Worm (Caenorhabditis elegans) whole organism, late embryonic: Measurements from ENCODE around the gene ZK971.1.

Experiments used
- C38D4.7 ChIP-seq: fragments of 200-800 bp; sonication (Bioruptor generic); optimal IDR thresholded peaks from 2 replicates; lab custom pipeline; 2018; ENCODE audit warnings: mild to moderate bottlenecking, missing genetic modification characterization, moderate library complexity, missing compliant biosample characterization
- F13H6.1 ChIP-seq: sonication (generic microtip); optimal IDR thresholded peaks from 2 replicates; lab custom pipeline; 2016; ENCODE audit warnings: missing genetic modification characterization, missing compliant biosample characterization
- K02D7.2 ChIP-seq: sonication (generic microtip); optimal IDR thresholded peaks from 2 replicates; lab custom pipeline; 2017; ENCODE audit warnings: mild to moderate bottlenecking, missing genetic modification characterization, missing compliant biosample characterization
- T23F11.4 ChIP-seq: fragments of 200-800 bp; sonication (Bioruptor generic); optimal IDR thresholded peaks from 2 replicates; lab custom pipeline; 2018; ENCODE audit warnings: mild to moderate bottlenecking, missing genetic modification characterization, missing compliant biosample characterization
- ahr-1 ChIP-seq: sonication (generic microtip); optimal IDR thresholded peaks from 2 replicates; lab custom pipeline; 2016; ENCODE audit warnings: missing genetic modification characterization, missing compliant biosample characterization
- ama-1 ChIP-seq: fragments of 150-350 bp; optimal IDR thresholded peaks from 2 replicates; lab custom pipeline; 2014
- ceh-22 ChIP-seq: sonication (generic microtip); optimal IDR thresholded peaks from 2 replicates; lab custom pipeline; 2017; ENCODE audit warnings: missing biosample characterization, missing genetic modification characterization
- ceh-30 ChIP-seq: fragments of 150-350 bp; optimal IDR thresholded peaks from 2 replicates; lab custom pipeline; 2014; ENCODE audit warnings: missing biosample characterization, missing genetic modification characterization
- ceh-31 ChIP-seq: sonication (generic microtip); optimal IDR thresholded peaks from 2 replicates; lab custom pipeline; 2016; ENCODE audit warnings: missing genetic modification characterization, missing compliant biosample characterization
- ceh-6 ChIP-seq: fragments of 200-800 bp; sonication (Bioruptor generic); optimal IDR thresholded peaks from 2 replicates; lab custom pipeline; 2018; ENCODE audit warnings: mild to moderate bottlenecking, missing genetic modification characterization, missing compliant biosample characterization
- che-1 ChIP-seq: sonication (generic microtip); optimal IDR thresholded peaks from 2 replicates; lab custom pipeline; 2016; ENCODE audit warnings: mild to moderate bottlenecking, missing genetic modification characterization, missing compliant biosample characterization
- dve-1 ChIP-seq: sonication (generic microtip); optimal IDR thresholded peaks from 2 replicates; lab custom pipeline; 2017; ENCODE audit warnings: antibody characterized with exemption, mild to moderate bottlenecking, missing genetic modification characterization, missing compliant biosample characterization
- elt-4 ChIP-seq: sonication (generic microtip); optimal IDR thresholded peaks from 2 replicates; lab custom pipeline; 2016; ENCODE audit warnings: missing genetic modification characterization, missing compliant biosample characterization
- ets-4 ChIP-seq: sonication (generic microtip); optimal IDR thresholded peaks from 2 replicates; lab custom pipeline; 2016; ENCODE audit warnings: missing genetic modification characterization, missing compliant biosample characterization
- eyg-1 ChIP-seq: sonication (generic microtip); optimal IDR thresholded peaks from 2 replicates; lab custom pipeline; 2016; ENCODE audit warnings: missing genotype, missing genetic modification characterization, missing compliant biosample characterization
- fkh-10 ChIP-seq: fragments of 150-350 bp; optimal IDR thresholded peaks from 2 replicates; lab custom pipeline; 2014; ENCODE audit warnings: missing biosample characterization, missing genetic modification reagents, missing genetic modification characterization
- fkh-6 ChIP-seq: sonication (generic microtip); optimal IDR thresholded peaks from 2 replicates; lab custom pipeline; 2016; ENCODE audit warnings: missing genetic modification characterization, missing compliant biosample characterization
- gmeb-2 ChIP-seq: sonication (generic microtip); optimal IDR thresholded peaks from 2 replicates; lab custom pipeline; 2016; ENCODE audit warnings: missing genetic modification characterization, inconsistent platforms, missing compliant biosample characterization
- hlh-8 ChIP-seq: sonication (generic microtip); optimal IDR thresholded peaks from 2 replicates; lab custom pipeline; 2016; ENCODE audit warnings: missing genotype, missing genetic modification characterization, missing compliant biosample characterization
- lin-11 ChIP-seq: fragments of 200-800 bp; sonication (Bioruptor generic); optimal IDR thresholded peaks from 2 replicates; lab custom pipeline; 2018; ENCODE audit warnings: mild to moderate bottlenecking, missing genetic modification characterization, missing compliant biosample characterization
- madf-2 ChIP-seq: sonication (generic microtip); optimal IDR thresholded peaks from 2 replicates; lab custom pipeline; 2017; ENCODE audit warnings: missing genetic modification characterization, missing compliant biosample characterization
- mec-3 ChIP-seq: sonication (generic microtip); optimal IDR thresholded peaks from 2 replicates; lab custom pipeline; 2016; ENCODE audit warnings: borderline replicate concordance, missing genetic modification characterization, missing compliant biosample characterization
- nhr-232 ChIP-seq: sonication (generic microtip); optimal IDR thresholded peaks from 2 replicates; lab custom pipeline; 2016; ENCODE audit warnings: missing genetic modification characterization, missing compliant biosample characterization
- npax-4 ChIP-seq: sonication (generic microtip); optimal IDR thresholded peaks from 2 replicates; lab custom pipeline; 2016; ENCODE audit warnings: missing genetic modification characterization, missing compliant biosample characterization
- odd-2 ChIP-seq: sonication (generic microtip); optimal IDR thresholded peaks from 2 replicates; lab custom pipeline; 2017; ENCODE audit warnings: antibody characterized with exemption, mild to moderate bottlenecking, missing genetic modification characterization, missing compliant biosample characterization
- pag-3 ChIP-seq: sonication (generic microtip); optimal IDR thresholded peaks from 2 replicates; lab custom pipeline; 2016; ENCODE audit warnings: missing compliant biosample characterization, missing genetic modification characterization, borderline replicate concordance
- pat-9 ChIP-seq: fragments of 200-800 bp; sonication (Bioruptor generic); optimal IDR thresholded peaks from 2 replicates; lab custom pipeline; 2018; ENCODE audit warnings: mild to moderate bottlenecking, missing genetic modification characterization, moderate library complexity, missing compliant biosample characterization
- pax-1 ChIP-seq: fragments of 150-350 bp; optimal IDR thresholded peaks from 2 replicates; lab custom pipeline; 2014; ENCODE audit warnings: missing biosample characterization, missing genetic modification characterization
- sdc-2 ChIP-seq: sonication (generic microtip); optimal IDR thresholded peaks from 2 replicates; lab custom pipeline; 2016; ENCODE audit warnings: missing genotype, missing genetic modification characterization, missing compliant biosample characterization
- sox-2 ChIP-seq: fragments of 200-800 bp; sonication (Bioruptor generic); IDR thresholded peaks from 2 replicates; pipeline ENCODE4 v1.3.6; 2022; ENCODE audit warnings: missing genetic modification reagents, missing genetic modification characterization, missing compliant biosample characterization
- tbx-2 ChIP-seq: sonication (generic microtip); optimal IDR thresholded peaks from 2 replicates; lab custom pipeline; 2016; ENCODE audit warnings: missing genetic modification characterization, missing compliant biosample characterization
- unc-42 ChIP-seq: sonication (generic microtip); optimal IDR thresholded peaks from 2 replicates; lab custom pipeline; 2016; ENCODE audit warnings: missing genotype, missing genetic modification characterization, missing compliant biosample characterization
- unc-86 ChIP-seq: sonication (generic microtip); optimal IDR thresholded peaks from 2 replicates; lab custom pipeline; 2016; ENCODE audit warnings: missing genetic modification characterization, missing compliant biosample characterization
- zip-5 ChIP-seq: sonication (generic microtip); optimal IDR thresholded peaks from 2 replicates; lab custom pipeline; 2016; ENCODE audit warnings: missing genetic modification characterization, missing compliant biosample characterization
- ztf-16 ChIP-seq: sonication (generic microtip); optimal IDR thresholded peaks from 2 replicates; lab custom pipeline; 2017; ENCODE audit warnings: missing genetic modification characterization, missing compliant biosample characterization

The ZK971.1 gene

ce11 chrII:10279561-10279960 lies at the start of gene ZK971.1:
Gene ZK971.1 (minus strand): TSS chrII:10279661.
- no peak for TF ChIP-seq eyg-1 (tag; lab: Kevin White, UChicago)
- peak; percentile 19 for TF ChIP-seq unc-42 (tag; lab: Kevin White, UChicago)

ce11 chrII:10325615-10326232 lies 46.3 kb upstream of the ZK971.1 start, which contains the start of gene appg-1:
Gene appg-1 (plus strand): TSS chrII:10326041.
- TF ChIP-seq dve-1: no peak
- TF ChIP-seq ceh-31 (tag; lab: Kevin White, UChicago): no peak
- TF ChIP-seq sox-2 (GFP tag; lab: Robert Waterston, UW): no peak
- no peak for TF ChIP-seq ama-1 (lab: Kevin White, UChicago)
- TF ChIP-seq fkh-10 (GFP tag; lab: Kevin White, UChicago): no peak

ce11 chrII:10321410-10321809 lies 41.9 kb upstream of the ZK971.1 start, which contains the start of gene idpp-4:
Gene idpp-4 (plus strand): TSS chrII:10321460.
- TF ChIP-seq ahr-1 (no peak), gmeb-2 (tag; lab: Kevin White, UChicago) (no peak), pag-3 (tag; lab: Kevin White, UChicago) (no peak), zip-5 (tag; lab: Kevin White, UChicago) (no peak), che-1 (tag; lab: Kevin White, UChicago) (no peak), dve-1 (no peak), pax-1 (tag; lab: Kevin White, UChicago) (no peak), ceh-30 (tag; lab: Kevin White, UChicago) (no peak), fkh-6 (tag; lab: Kevin White, UChicago) (no peak), npax-4 (tag; lab: Kevin White, UChicago) (no peak), tbx-2 (tag; lab: Kevin White, UChicago) (no peak), mec-3 (tag; lab: Kevin White, UChicago) (no peak), hlh-8 (tag; lab: Kevin White, UChicago) (no peak), ets-4 (tag; lab: Kevin White, UChicago) (no peak), pat-9 (tag; lab: Kevin White, UChicago) (no peak), unc-86 (no peak), madf-2 (tag; lab: Kevin White, UChicago) (no peak), ceh-22 (tag; lab: Kevin White, UChicago) (no peak)

- TF ChIP-seq fkh-6 (tag; lab: Kevin White, UChicago) (no peak), ztf-16 (tag; lab: Kevin White, UChicago) (no peak), ets-4 (tag; lab: Kevin White, UChicago) (no peak), madf-2 (tag; lab: Kevin White, UChicago) (no peak), ceh-31 (tag; lab: Kevin White, UChicago) (no peak), hlh-8 (tag; lab: Kevin White, UChicago) (no peak), ahr-1 (no peak), ceh-30 (tag; lab: Kevin White, UChicago) (no peak), sox-2 (GFP tag; lab: Robert Waterston, UW) (no peak), unc-86 (no peak), elt-4 (tag; lab: Kevin White, UChicago) (no peak), nhr-232 (tag; lab: Kevin White, UChicago) (no peak), T23F11.4 (GFP tag; lab: Kevin White, UChicago) (no peak), mec-3 (tag; lab: Kevin White, UChicago) (no peak), ceh-6 (no peak), odd-2 (no peak), lin-11 (tag; lab: Kevin White, UChicago) (no peak)
Measured at ce11 chrII:10317007-10317406, 37.5 kb upstream of the ZK971.1 start, which contains the start of gene M02G9.4. Gene M02G9.4 (plus strand): TSS chrII:10317307.

- no peak for TF ChIP-seq C38D4.7 (GFP tag; lab: Kevin White, UChicago)
- no peak for TF ChIP-seq F13H6.1
- TF ChIP-seq fkh-10 (GFP tag; lab: Kevin White, UChicago): no peak
- no peak for TF ChIP-seq odd-2
- no peak for TF ChIP-seq unc-42 (tag; lab: Kevin White, UChicago)
- TF ChIP-seq elt-4 (tag; lab: Kevin White, UChicago): no peak
- TF ChIP-seq ceh-31 (tag; lab: Kevin White, UChicago): no peak
- no peak for TF ChIP-seq sdc-2 (tag; lab: Kevin White, UChicago)
- TF ChIP-seq nhr-232 (tag; lab: Kevin White, UChicago): no peak
- TF ChIP-seq K02D7.2 (tag; lab: Kevin White, UChicago): no peak
- TF ChIP-seq, all 69 proteins: peak for 0
Measured at ce11 chrII:10316119-10316518, 36.7 kb upstream of the ZK971.1 start, which contains the start of gene gcy-5. Gene gcy-5 (minus strand): TSS chrII:10316219.
